Worm (Caenorhabditis elegans): ENCODE data around the gene ZK1127.12.

DNA sequence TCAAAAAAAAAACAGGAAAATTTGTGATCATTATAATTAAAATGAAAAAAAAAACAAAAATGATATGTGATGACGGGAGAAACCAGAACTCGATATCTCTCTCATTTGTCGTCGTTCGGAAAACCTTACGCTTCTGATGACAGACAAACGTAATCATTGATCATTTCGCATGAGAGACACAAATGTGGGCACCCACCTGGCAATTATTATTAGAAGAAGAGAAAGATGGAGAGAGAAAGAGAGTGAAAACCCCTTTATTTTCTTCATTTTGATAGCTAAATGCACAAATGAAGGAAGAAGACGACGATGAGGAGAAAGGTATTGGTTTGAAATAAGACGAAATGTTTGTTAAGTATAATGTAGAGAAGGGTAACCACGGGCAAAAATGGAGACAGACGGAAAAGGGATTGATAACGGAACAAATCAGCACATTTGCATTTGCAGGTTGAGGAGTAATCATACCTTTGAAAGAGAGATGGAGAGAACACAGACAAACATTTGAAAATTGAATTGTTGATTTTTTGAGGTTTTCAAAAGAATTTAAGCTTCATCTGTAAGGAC lies 20.7 kb upstream of the ZK1127.12 start:
- TF ChIP-seq ces-1 (GFP tag; optimal IDR thresholded peaks at IDR 0.05) (no peak), unc-39 (tag; optimal IDR thresholded peaks at IDR 0.05) (no peak), nhr-76 (tag; optimal IDR thresholded peaks at IDR 0.05) (no peak), pha-4 (tag; optimal IDR thresholded peaks at IDR 0.05) (no peak), mls-2 (tag; optimal IDR thresholded peaks at IDR 0.05) (no peak), sptf-1 (tag; optimal IDR thresholded peaks at IDR 0.05) (no peak), unc-62 (GFP tag; optimal IDR thresholded peaks at IDR 0.05) (no peak)
